Worm (Caenorhabditis elegans): ENCODE results near the gene R160.10.

R160.10 gene

ce11 chrX:4371988-4372387 lies 4.7 kb upstream of the R160.10 start, which contains the start of gene R160.14:
TSS of gene R160.14 (minus strand) at chrX:4372088.
- no peak for TF ChIP-seq ref-1 (GFP tag; conservative IDR thresholded peaks at IDR 0.05)
- TF ChIP-seq tab-1 (GFP tag; IDR thresholded peaks at IDR 0.05), result no peak

ce11 chrX:4371413-4371812 lies 4.1 kb upstream of the R160.10 start, which contains the start of gene R160.13:
TSS of gene R160.13 (minus strand) at chrX:4371513.
- TF ChIP-seq ztf-23 (GFP tag; IDR thresholded peaks at IDR 0.05) (no peak), ztf-29 (GFP tag; IDR thresholded peaks at IDR 0.05) (no peak), ref-1 (GFP tag; conservative IDR thresholded peaks at IDR 0.05) (no peak), med-1 (GFP tag; optimal IDR thresholded peaks at IDR 0.05; ENCODE audit: insufficient read depth) (no peak), T22C8.4 (GFP tag; IDR thresholded peaks at IDR 0.05) (no peak), tab-1 (GFP tag; IDR thresholded peaks at IDR 0.05) (no peak), cog-1 (tag; optimal IDR thresholded peaks at IDR 0.05) (no peak), flt-1 (GFP tag; IDR thresholded peaks at IDR 0.05) (no peak), klf-2 (GFP tag; conservative IDR thresholded peaks at IDR 0.05) (no peak)

ce11 chrX:4370756-4371155 lies 3.4 kb upstream of the R160.10 start, which contains the start of gene R160.5:
TSS of gene R160.5 (minus strand) at chrX:4370856.
- TF ChIP-seq cog-1 (tag; optimal IDR thresholded peaks at IDR 0.05) (no peak), ztf-23 (GFP tag; IDR thresholded peaks at IDR 0.05) (no peak), klf-2 (GFP tag; conservative IDR thresholded peaks at IDR 0.05) (no peak)

ce11 chrX:4368800-4369199 lies 1.5 kb upstream of the R160.10 start, which contains the start of gene R160.4:
TSS of gene R160.4 (minus strand) at chrX:4368900.
- no peak for TF ChIP-seq klf-2 (GFP tag; conservative IDR thresholded peaks at IDR 0.05)
- no peak for TF ChIP-seq med-1 (GFP tag; optimal IDR thresholded peaks at IDR 0.05; ENCODE audit: insufficient read depth)
- no peak for TF ChIP-seq tab-1 (GFP tag; IDR thresholded peaks at IDR 0.05)

ce11 chrX:4366231-4366630 lies 1.1 kb downstream of the R160.10 start, which contains the start of gene R160.3:
TSS of gene R160.3 (minus strand) at chrX:4366331.
- TF ChIP-seq ref-1 (GFP tag; conservative IDR thresholded peaks at IDR 0.05), result no peak
- no peak for TF ChIP-seq T22C8.4 (GFP tag; IDR thresholded peaks at IDR 0.05)
- no peak for TF ChIP-seq cog-1 (tag; optimal IDR thresholded peaks at IDR 0.05)
- TF ChIP-seq klf-2 (GFP tag; conservative IDR thresholded peaks at IDR 0.05), result no peak
- no peak for TF ChIP-seq med-1 (GFP tag; optimal IDR thresholded peaks at IDR 0.05; ENCODE audit: insufficient read depth)
- no peak for TF ChIP-seq flt-1 (GFP tag; IDR thresholded peaks at IDR 0.05)

ce11 chrX:4364877-4365276 lies 2.4 kb downstream of the R160.10 start, which contains the start of gene F14H12.8:
TSS of gene F14H12.8 (minus strand) at chrX:4364977.
- TF ChIP-seq med-1 (GFP tag; optimal IDR thresholded peaks at IDR 0.05; ENCODE audit: insufficient read depth), result no peak
- TF ChIP-seq tab-1 (GFP tag; IDR thresholded peaks at IDR 0.05), result no peak
- no peak for TF ChIP-seq ztf-29 (GFP tag; IDR thresholded peaks at IDR 0.05)
- TF ChIP-seq klf-2 (GFP tag; conservative IDR thresholded peaks at IDR 0.05), result no peak
- no peak for TF ChIP-seq T22C8.4 (GFP tag; IDR thresholded peaks at IDR 0.05)
- TF ChIP-seq ztf-23 (GFP tag; IDR thresholded peaks at IDR 0.05), result no peak
- TF ChIP-seq ref-1 (GFP tag; conservative IDR thresholded peaks at IDR 0.05), result no peak
- TF ChIP-seq flt-1 (GFP tag; IDR thresholded peaks at IDR 0.05), result no peak

ce11 chrX:4363200-4363599 lies 4.1 kb downstream of the R160.10 start, which contains the start of gene F14H12.17:
TSS of gene F14H12.17 (minus strand) at chrX:4363300.
- TF ChIP-seq klf-2 (GFP tag; conservative IDR thresholded peaks at IDR 0.05) (no peak), tab-1 (GFP tag; IDR thresholded peaks at IDR 0.05) (no peak), flt-1 (GFP tag; IDR thresholded peaks at IDR 0.05) (no peak), T22C8.4 (GFP tag; IDR thresholded peaks at IDR 0.05) (no peak), ztf-29 (GFP tag; IDR thresholded peaks at IDR 0.05) (no peak), ref-1 (GFP tag; conservative IDR thresholded peaks at IDR 0.05) (no peak), cog-1 (tag; optimal IDR thresholded peaks at IDR 0.05) (no peak), med-1 (GFP tag; optimal IDR thresholded peaks at IDR 0.05; ENCODE audit: insufficient read depth) (no peak), ztf-23 (GFP tag; IDR thresholded peaks at IDR 0.05) (no peak)

ce11 chrX:4362522-4362921 lies 4.8 kb downstream of the R160.10 start, which contains the start of gene F14H12.7:
TSS of gene F14H12.7 (minus strand) at chrX:4362622.
- no peak for TF ChIP-seq cog-1 (tag; optimal IDR thresholded peaks at IDR 0.05)
- TF ChIP-seq klf-2 (GFP tag; conservative IDR thresholded peaks at IDR 0.05), result no peak
- no peak for TF ChIP-seq med-1 (GFP tag; optimal IDR thresholded peaks at IDR 0.05; ENCODE audit: insufficient read depth)
- no peak for TF ChIP-seq ztf-23 (GFP tag; IDR thresholded peaks at IDR 0.05)
- TF ChIP-seq ref-1 (GFP tag; conservative IDR thresholded peaks at IDR 0.05), result no peak
- TF ChIP-seq ztf-29 (GFP tag; IDR thresholded peaks at IDR 0.05), result no peak
- TF ChIP-seq tab-1 (GFP tag; IDR thresholded peaks at IDR 0.05), result no peak
- no peak for TF ChIP-seq flt-1 (GFP tag; IDR thresholded peaks at IDR 0.05)

ce11 chrX:4359030-4359429 lies 8.3 kb downstream of the R160.10 start:
- no peak for TF ChIP-seq T22C8.4 (GFP tag; IDR thresholded peaks at IDR 0.05)
- TF ChIP-seq tab-1 (GFP tag; IDR thresholded peaks at IDR 0.05), result no peak
- no peak for TF ChIP-seq klf-2 (GFP tag; conservative IDR thresholded peaks at IDR 0.05)
- TF ChIP-seq ztf-23 (GFP tag; IDR thresholded peaks at IDR 0.05), result no peak
- TF ChIP-seq flt-1 (GFP tag; IDR thresholded peaks at IDR 0.05), result no peak
- no peak for TF ChIP-seq med-1 (GFP tag; optimal IDR thresholded peaks at IDR 0.05; ENCODE audit: insufficient read depth)

- TF ChIP-seq ztf-29 (GFP tag; IDR thresholded peaks at IDR 0.05), result no peak
- no peak for TF ChIP-seq ref-1 (GFP tag; conservative IDR thresholded peaks at IDR 0.05)
- no peak for TF ChIP-seq ztf-23 (GFP tag; IDR thresholded peaks at IDR 0.05)
- no peak for TF ChIP-seq klf-2 (GFP tag; conservative IDR thresholded peaks at IDR 0.05)
- no peak for TF ChIP-seq tab-1 (GFP tag; IDR thresholded peaks at IDR 0.05)
- TF ChIP-seq T22C8.4 (GFP tag; IDR thresholded peaks at IDR 0.05), result no peak
- TF ChIP-seq med-1 (GFP tag; optimal IDR thresholded peaks at IDR 0.05; ENCODE audit: insufficient read depth), result no peak
- no peak for TF ChIP-seq cog-1 (tag; optimal IDR thresholded peaks at IDR 0.05)
- TF ChIP-seq flt-1 (GFP tag; IDR thresholded peaks at IDR 0.05), result no peak
Observed at ce11 chrX:4357467-4357866, 9.8 kb downstream of the R160.10 start, which contains the start of gene F14H12.6. TSS of gene F14H12.6 (minus strand) at chrX:4357567.

Data from whole organism, midembryonic.